Worm (Caenorhabditis elegans) whole organism, L3 larva: ENCODE data around the gene srz-10.

Experiments used
- R02D3.7 ChIP-seq: fragments of 150-350 bp; optimal IDR thresholded peaks from 2 replicates; lab custom pipeline; 2014; ENCODE audit warnings: missing biosample characterization, missing genetic modification characterization
- aly-2 ChIP-seq: fragments of 150-350 bp; optimal IDR thresholded peaks from 2 replicates; lab custom pipeline; 2014; ENCODE audit warnings: missing biosample characterization, missing genetic modification characterization
- ama-1 ChIP-seq: fragments of 150-350 bp; optimal IDR thresholded peaks from 2 replicates; lab custom pipeline; 2018
- elt-2 ChIP-seq: sonication (generic microtip); optimal IDR thresholded peaks from 2 replicates; lab custom pipeline; 2016; ENCODE audit warnings: missing genetic modification reagents, mild to moderate bottlenecking, missing genetic modification characterization, missing compliant biosample characterization
- mdl-1 ChIP-seq: fragments of 150-350 bp; optimal IDR thresholded peaks from 2 replicates; lab custom pipeline; 2014; ENCODE audit warnings: missing biosample characterization, missing genetic modification characterization
- mml-1 ChIP-seq: fragments of 150-350 bp; sonication (generic microtip); optimal IDR thresholded peaks from 3 replicates; lab custom pipeline; 2014; ENCODE audit warnings: missing biosample characterization, missing genetic modification characterization
- nhr-25 ChIP-seq: sonication (generic microtip); optimal IDR thresholded peaks from 2 replicates; lab custom pipeline; 2017; ENCODE audit warnings: missing biosample characterization, missing genetic modification characterization
- nhr-28 ChIP-seq: fragments of 150-350 bp; optimal IDR thresholded peaks from 2 replicates; lab custom pipeline; 2014; ENCODE audit warnings: missing biosample characterization, missing genetic modification characterization
- snpc-4 ChIP-seq: fragments of 150-350 bp; optimal IDR thresholded peaks from 2 replicates; lab custom pipeline; 2014; ENCODE audit warnings: missing biosample characterization, missing genetic modification characterization
- unc-62 ChIP-seq: fragments of 150-350 bp; sonication (generic microtip); optimal IDR thresholded peaks from 4 replicates; lab custom pipeline; 2014; ENCODE audit warnings: missing biosample characterization, missing genetic modification reagents, missing genetic modification characterization
- zag-1 ChIP-seq: fragments of 150-350 bp; optimal IDR thresholded peaks from 2 replicates; lab custom pipeline; 2014; ENCODE audit warnings: missing biosample characterization, missing genetic modification characterization

DNA sequence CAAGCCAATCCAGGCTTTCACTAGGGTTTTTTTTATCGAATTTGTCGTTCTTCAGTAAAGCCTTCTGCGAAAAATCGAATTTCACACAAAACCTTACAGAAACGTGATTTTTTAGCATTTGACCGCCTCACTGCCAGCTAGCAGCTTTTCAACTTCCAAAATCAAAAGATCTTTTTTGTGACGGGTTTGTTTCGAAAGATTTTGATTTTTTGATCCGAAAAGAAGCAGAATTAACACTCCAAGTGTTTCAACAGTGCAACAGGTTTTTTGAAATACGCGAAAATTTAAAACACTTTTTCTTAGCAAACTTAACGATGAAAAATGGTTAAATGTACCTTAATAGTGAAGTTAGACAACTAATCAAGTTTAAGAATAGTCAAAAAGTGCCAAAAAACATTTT is 32.5 kb upstream of the srz-10 start, which contains the start of gene clec-229:
- TF ChIP-seq R02D3.7 (tag; lab: Kevin White, UChicago) (no peak), unc-62 (no peak), aly-2 (tag; lab: Kevin White, UChicago) (no peak), snpc-4 (tag; lab: Kevin White, UChicago) (no peak), nhr-25 (tag; lab: Kevin White, UChicago) (no peak), elt-2 (no peak), mml-1 (tag; lab: Kevin White, UChicago) (no peak), nhr-28 (tag; lab: Kevin White, UChicago) (no peak), ama-1 (lab: Kevin White, UChicago) (no peak), zag-1 (tag; lab: Kevin White, UChicago) (no peak), mdl-1 (no peak)
